Worm (Caenorhabditis elegans) whole organism, L1 larva: ENCODE results near the gene gst-41.
A peak's percentile ranks its signal among the peaks of the same experiment; 100 is the strongest.

Experiments
- C04F5.9 ChIP-seq: sonication (generic microtip); optimal IDR thresholded peaks from 2 replicates; lab custom pipeline; 2016; ENCODE audit warnings: missing genetic modification characterization, missing compliant biosample characterization
- C16A3.4 ChIP-seq: fragments of 150-350 bp; optimal IDR thresholded peaks from 2 replicates; lab custom pipeline; 2014; ENCODE audit warnings: missing biosample characterization, missing genetic modification characterization
- C34B4.2 ChIP-seq: sonication (generic microtip); optimal IDR thresholded peaks from 2 replicates; lab custom pipeline; 2017; ENCODE audit warnings: mild to moderate bottlenecking, missing genetic modification characterization, missing compliant biosample characterization
- Y116A8C.19 ChIP-seq: sonication (generic microtip); optimal IDR thresholded peaks from 2 replicates; lab custom pipeline; 2016; ENCODE audit warnings: missing compliant biosample characterization, missing genetic modification characterization, borderline replicate concordance
- alr-1 ChIP-seq: fragments of 200-800 bp; sonication (Bioruptor generic); optimal IDR thresholded peaks from 2 replicates; lab custom pipeline; 2018; ENCODE audit warnings: borderline replicate concordance, mild to moderate bottlenecking, missing genetic modification characterization, missing compliant biosample characterization
- aly-2 ChIP-seq: fragments of 150-350 bp; optimal IDR thresholded peaks from 2 replicates; lab custom pipeline; 2014; ENCODE audit warnings: missing biosample characterization, missing genetic modification characterization
- blmp-1 ChIP-seq: fragments of 150-350 bp; optimal IDR thresholded peaks from 2 replicates; lab custom pipeline; 2014; ENCODE audit warnings: missing biosample characterization, missing genetic modification characterization
- ceh-8 ChIP-seq: fragments of 200-800 bp; sonication (Bioruptor generic); optimal IDR thresholded peaks from 2 replicates; lab custom pipeline; 2018; ENCODE audit warnings: mild to moderate bottlenecking, missing genetic modification characterization, moderate library complexity, missing compliant biosample characterization
- ceh-88 ChIP-seq: fragments of 200-800 bp; sonication (Bioruptor generic); IDR thresholded peaks from 2 replicates; pipeline ENCODE4 v1.3.6; 2022; ENCODE audit warnings: missing genetic modification characterization, missing compliant biosample characterization
- ces-1 ChIP-seq: fragments of 150-350 bp; optimal IDR thresholded peaks from 2 replicates; lab custom pipeline; 2014; ENCODE audit warnings: missing biosample characterization, missing genetic modification reagents, missing genetic modification characterization
- dsc-1 ChIP-seq: sonication (generic microtip); optimal IDR thresholded peaks from 2 replicates; lab custom pipeline; 2016; ENCODE audit warnings: mild to moderate bottlenecking, missing genetic modification characterization, missing compliant biosample characterization
- efl-1 ChIP-seq, 4 experiments: fragments of 150-350 bp; optimal IDR thresholded peaks in 3 of 4; peaks in 1 of 4; 1 replicate in 1 of 4; 2 replicates in 3 of 4; lab custom pipeline; 2014; ENCODE audit warnings: missing biosample characterization in 2 of 4, missing genetic modification characterization in 2 of 4, missing genetic modification reagents in 2 of 4
- egl-27 ChIP-seq, 2 experiments: fragments of 150-350 bp in 1 of 2; sonication (generic microtip); optimal IDR thresholded peaks; 3 replicates each; lab custom pipeline; 2017 to 2018; ENCODE audit warnings: missing biosample characterization in 2 of 2, missing genetic modification characterization in 2 of 2, missing genetic modification reagents in 2 of 2
- fkh-8 ChIP-seq: sonication (generic microtip); optimal IDR thresholded peaks from 2 replicates; lab custom pipeline; 2016; ENCODE audit warnings: mild to moderate bottlenecking, missing genetic modification characterization, missing compliant biosample characterization
- fos-1 ChIP-seq: fragments of 150-350 bp; optimal IDR thresholded peaks from 2 replicates; lab custom pipeline; 2014; ENCODE audit warnings: missing biosample characterization, missing genetic modification characterization
- grh-1 ChIP-seq: fragments of 200-800 bp; sonication (Bioruptor generic); IDR thresholded peaks from 2 replicates; pipeline ENCODE4 v1.3.6; 2022; ENCODE audit warnings: missing genetic modification reagents, missing genetic modification characterization, missing compliant biosample characterization
- hlh-17 ChIP-seq: fragments of 200-800 bp; sonication (Bioruptor generic); optimal IDR thresholded peaks from 2 replicates; lab custom pipeline; 2018; ENCODE audit warnings: missing genetic modification characterization, mild to moderate bottlenecking, missing compliant biosample characterization, moderate library complexity, borderline replicate concordance
- hlh-4 ChIP-seq: sonication (generic microtip); optimal IDR thresholded peaks from 2 replicates; lab custom pipeline; 2016; ENCODE audit warnings: mild to moderate bottlenecking, missing genetic modification characterization, missing compliant biosample characterization
- hpl-2 ChIP-seq: fragments of 150-350 bp; optimal IDR thresholded peaks from 2 replicates; lab custom pipeline; 2014; ENCODE audit warnings: missing biosample characterization, missing genetic modification reagents, missing genetic modification characterization
- irx-1 ChIP-seq: sonication (generic microtip); optimal IDR thresholded peaks from 2 replicates; lab custom pipeline; 2016; ENCODE audit warnings: missing genetic modification characterization, missing compliant biosample characterization
- lin-14 ChIP-seq: fragments of 200-800 bp; sonication (Bioruptor generic); optimal IDR thresholded peaks from 2 replicates; lab custom pipeline; 2018; ENCODE audit warnings: mild to moderate bottlenecking, missing genetic modification characterization, moderate library complexity, missing compliant biosample characterization
- lin-15B ChIP-seq: fragments of 150-350 bp; sonication (generic microtip); optimal IDR thresholded peaks from 3 replicates; lab custom pipeline; 2014; ENCODE audit warnings: missing biosample characterization, missing genetic modification characterization
- lin-35 ChIP-seq, 2 experiments: fragments of 150-350 bp; optimal IDR thresholded peaks; 2 replicates each; lab custom pipeline; 2014; ENCODE audit warnings: missing biosample characterization in 2 of 2, missing genetic modification characterization in 2 of 2, missing genetic modification reagents in 2 of 2
- lin-39 ChIP-seq: fragments of 150-350 bp; optimal IDR thresholded peaks from 2 replicates; lab custom pipeline; 2014; ENCODE audit warnings: missing biosample characterization, missing genetic modification reagents, missing genetic modification characterization
- lir-3 ChIP-seq: sonication (generic microtip); optimal IDR thresholded peaks from 2 replicates; lab custom pipeline; 2016; ENCODE audit warnings: mild to moderate bottlenecking, missing genetic modification characterization, moderate library complexity, missing compliant biosample characterization; ENCODE audit not compliant: poor library complexity
- mab-9 ChIP-seq: fragments of 200-800 bp; sonication (Bioruptor generic); IDR thresholded peaks from 2 replicates; pipeline ENCODE4 v1.3.6; 2022; ENCODE audit warnings: missing genetic modification reagents, missing genetic modification characterization, missing compliant biosample characterization
- mef-2 ChIP-seq: fragments of 150-350 bp; optimal IDR thresholded peaks from 2 replicates; lab custom pipeline; 2014; ENCODE audit warnings: missing biosample characterization, missing genetic modification characterization
- nhr-11 ChIP-seq: fragments of 150-350 bp; optimal IDR thresholded peaks from 2 replicates; lab custom pipeline; 2014; ENCODE audit warnings: missing biosample characterization, missing genetic modification characterization
- nhr-19 ChIP-seq: fragments of 200-800 bp; sonication (Bioruptor generic); conservative IDR thresholded peaks from 2 replicates; pipeline ENCODE4 v1.3.6; 2022; ENCODE audit warnings: missing genetic modification characterization, missing compliant biosample characterization
- nhr-20 ChIP-seq: sonication (generic microtip); optimal IDR thresholded peaks from 2 replicates; lab custom pipeline; 2016; ENCODE audit warnings: mild to moderate bottlenecking, missing genetic modification characterization, missing compliant biosample characterization
- nhr-237 ChIP-seq: fragments of 150-350 bp; optimal IDR thresholded peaks from 2 replicates; lab custom pipeline; 2014; ENCODE audit warnings: missing biosample characterization, missing genetic modification characterization
- nhr-28 ChIP-seq: fragments of 150-350 bp; optimal IDR thresholded peaks from 2 replicates; lab custom pipeline; 2014; ENCODE audit warnings: missing biosample characterization, missing genetic modification characterization
- nhr-47 ChIP-seq: sonication (generic microtip); optimal IDR thresholded peaks from 2 replicates; lab custom pipeline; 2016; ENCODE audit warnings: mild to moderate bottlenecking, missing genetic modification characterization, moderate library complexity, missing compliant biosample characterization
- nhr-76 ChIP-seq: sonication (generic microtip); optimal IDR thresholded peaks from 2 replicates; lab custom pipeline; 2017; ENCODE audit warnings: missing biosample characterization, missing genetic modification characterization
- nhr-77 ChIP-seq: fragments of 150-350 bp; optimal IDR thresholded peaks from 2 replicates; lab custom pipeline; 2014; ENCODE audit warnings: missing biosample characterization, missing genetic modification characterization
- nhr-84 ChIP-seq: sonication (generic microtip); optimal IDR thresholded peaks from 2 replicates; lab custom pipeline; 2017; ENCODE audit warnings: missing biosample characterization, missing genetic modification characterization
- nhr-85 ChIP-seq: sonication (generic microtip); peaks from one replicate; lab custom pipeline; 2016; ENCODE audit warnings: missing genetic modification characterization, inconsistent platforms, missing compliant biosample characterization
- nhr-90 ChIP-seq: sonication (generic microtip); optimal IDR thresholded peaks from 2 replicates; lab custom pipeline; 2016; ENCODE audit warnings: mild to moderate bottlenecking, missing genetic modification characterization, missing compliant biosample characterization; ENCODE audit not compliant: poor library complexity
- pag-3 ChIP-seq: sonication (generic microtip); optimal IDR thresholded peaks from 2 replicates; lab custom pipeline; 2017; ENCODE audit warnings: missing genetic modification characterization, mild to moderate bottlenecking, missing compliant biosample characterization, antibody characterized with exemption, borderline replicate concordance; ENCODE audit not compliant: insufficient read depth
- pax-3 ChIP-seq: fragments of 200-800 bp; sonication (Bioruptor generic); optimal IDR thresholded peaks from 2 replicates; lab custom pipeline; 2018; ENCODE audit warnings: mild to moderate bottlenecking, missing genetic modification characterization, moderate library complexity, missing compliant biosample characterization
- pqm-1 ChIP-seq: sonication (generic microtip); optimal IDR thresholded peaks from 3 replicates; lab custom pipeline; 2017; ENCODE audit warnings: missing biosample characterization, missing genetic modification characterization
- rnt-1 ChIP-seq: sonication (generic microtip); optimal IDR thresholded peaks from 2 replicates; lab custom pipeline; 2016; ENCODE audit warnings: mild to moderate bottlenecking, missing genetic modification characterization, moderate library complexity, missing compliant biosample characterization
- skn-1 ChIP-seq: fragments of 150-350 bp; optimal IDR thresholded peaks from 2 replicates; lab custom pipeline; 2014; ENCODE audit warnings: missing biosample characterization, missing genetic modification characterization
- sup-37 ChIP-seq: fragments of 200-800 bp; sonication (Bioruptor generic); optimal IDR thresholded peaks from 2 replicates; lab custom pipeline; 2018; ENCODE audit warnings: mild to moderate bottlenecking, missing genetic modification characterization, missing compliant biosample characterization
- swsn-7 ChIP-seq: sonication (generic microtip); optimal IDR thresholded peaks from 2 replicates; lab custom pipeline; 2016; ENCODE audit warnings: missing genetic modification characterization, missing compliant biosample characterization
- unc-130 ChIP-seq: fragments of 150-350 bp; optimal IDR thresholded peaks from 2 replicates; lab custom pipeline; 2017; ENCODE audit warnings: missing biosample characterization, missing genetic modification characterization, inconsistent platforms
- unc-30 ChIP-seq: sonication (generic microtip); optimal IDR thresholded peaks from 2 replicates; lab custom pipeline; 2017; ENCODE audit warnings: missing biosample characterization, missing genetic modification characterization
- unc-62 ChIP-seq: fragments of 150-350 bp; optimal IDR thresholded peaks from 2 replicates; lab custom pipeline; 2014; ENCODE audit warnings: missing biosample characterization, missing genetic modification reagents, missing genetic modification characterization
- vab-15 ChIP-seq: sonication (generic microtip); optimal IDR thresholded peaks from 2 replicates; lab custom pipeline; 2017; ENCODE audit warnings: missing genotype, mild to moderate bottlenecking, missing genetic modification characterization, missing compliant biosample characterization
- xbp-1 ChIP-seq: sonication (generic microtip); optimal IDR thresholded peaks from 2 replicates; lab custom pipeline; 2016; ENCODE audit warnings: missing genetic modification characterization, missing compliant biosample characterization
- ztf-11 ChIP-seq, 2 experiments: sonication (generic microtip); optimal IDR thresholded peaks; 2 replicates each; lab custom pipeline; 2016 to 2017; ENCODE audit warnings: missing genetic modification characterization in 2 of 2, missing biosample characterization in 1 of 2, missing compliant biosample characterization in 1 of 2

gst-41 gene

DNA sequence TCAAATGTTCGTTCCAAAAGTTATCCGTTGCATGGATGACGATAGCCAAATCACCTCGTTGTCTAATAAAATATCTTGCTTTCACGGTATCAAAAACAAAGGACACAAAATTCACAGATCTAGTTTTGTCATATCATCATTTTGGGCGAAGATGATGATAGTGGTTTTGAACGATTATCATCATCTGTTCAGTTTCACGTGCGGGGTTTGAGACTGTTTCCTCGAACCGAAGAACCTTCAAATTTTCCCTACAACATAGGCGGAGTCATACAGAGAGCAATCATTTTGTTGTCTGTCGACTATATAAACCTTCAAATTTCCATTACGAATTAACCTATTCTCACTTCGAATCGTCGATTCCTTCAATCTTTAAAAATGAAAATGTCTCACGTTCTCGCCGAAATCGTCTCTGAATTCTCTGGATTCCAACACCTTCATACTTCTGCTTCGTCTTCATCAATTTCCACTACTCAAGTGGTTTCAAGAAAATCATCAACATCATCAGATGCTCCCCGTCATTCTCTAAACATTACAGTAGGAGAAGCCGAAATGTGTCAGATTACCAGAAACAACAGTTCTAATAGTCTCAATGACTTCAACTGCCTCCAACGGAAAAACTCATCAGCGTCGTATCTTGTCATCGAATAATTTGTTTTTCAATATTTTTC is 14.1 kb upstream of the gst-41 start, which contains the start of gene F18E3.11 (continued):
- TF ChIP-seq ces-1 (GFP tag; lab: Kevin White, UChicago) (no peak), C34B4.2 (tag; lab: Kevin White, UChicago) (no peak), blmp-1 (peak; percentile 67), lin-39 (no peak), lin-15B (no peak), irx-1 (no peak), ceh-8 (GFP tag; lab: Kevin White, UChicago) (no peak), rnt-1 (tag; lab: Kevin White, UChicago) (no peak), fkh-8 (no peak), ceh-88 (GFP tag; lab: Robert Waterston, UW) (no peak), xbp-1 (no peak), nhr-11 (tag; lab: Kevin White, UChicago) (no peak), egl-27 (tag; optimal IDR thresholded peaks at IDR 0.05; lab: Kevin White, UChicago) (no peak), nhr-76 (no peak), nhr-77 (tag; lab: Kevin White, UChicago) (no peak), unc-130 (tag; lab: Kevin White, UChicago) (peak; percentile 16), sup-37 (GFP tag; lab: Kevin White, UChicago) (no peak), lin-14 (GFP tag; lab: Kevin White, UChicago) (no peak), nhr-85 (peak; percentile 90), hlh-4 (tag; lab: Kevin White, UChicago) (no peak), nhr-237 (tag; lab: Kevin White, UChicago) (no peak), unc-30 (tag; lab: Kevin White, UChicago) (no peak), mab-9 (no peak), grh-1 (GFP tag; lab: Robert Waterston, UW) (0 out of 2 replicates have a peak, but pooled peaks have one; percentile 26), lin-35 (GFP tag; optimal IDR thresholded peaks at IDR 0.05; lab: Kevin White, UChicago) (peak in 1 of 2 experiments; percentile 26), nhr-28 (no peak), vab-15 (tag; lab: Kevin White, UChicago) (no peak), pag-3 (no peak), lir-3 (no peak), C04F5.9 (tag; lab: Kevin White, UChicago) (no peak), pqm-1 (no peak), skn-1 (tag; lab: Kevin White, UChicago) (peak; percentile 87), aly-2 (tag; lab: Kevin White, UChicago) (no peak), mef-2 (tag; lab: Kevin White, UChicago) (no peak), alr-1 (tag; lab: Kevin White, UChicago) (no peak), efl-1 (optimal IDR thresholded peaks at IDR 0.05; lab: Kevin White, UChicago) (no peak), efl-1 (GFP tag; optimal IDR thresholded peaks at IDR 0.05 in 1 of 2; lab: Kevin White, UChicago) (peak in 1 of 2 experiments; percentile 91), nhr-90 (tag; lab: Kevin White, UChicago) (no peak), nhr-19 (GFP tag; lab: Robert Waterston, UW) (peak; percentile 86), nhr-84 (tag; lab: Kevin White, UChicago) (no peak), ztf-11 (tag; optimal IDR thresholded peaks at IDR 0.05; lab: Kevin White, UChicago) (no peak), C16A3.4 (tag; lab: Kevin White, UChicago) (no peak), swsn-7 (tag; lab: Kevin White, UChicago) (no peak), hpl-2 (GFP tag; lab: Kevin White, UChicago) (no peak), fos-1 (tag; lab: Kevin White, UChicago) (no peak), unc-62 (GFP tag; lab: Kevin White, UChicago) (no peak), nhr-20 (peak; percentile 88), hlh-17 (GFP tag; lab: Kevin White, UChicago) (no peak), nhr-47 (tag; lab: Kevin White, UChicago) (no peak), pax-3 (tag; lab: Kevin White, UChicago) (no peak), dsc-1 (tag; lab: Kevin White, UChicago) (no peak), Y116A8C.19 (tag; lab: Kevin White, UChicago) (no peak)
